Fruit fly (Drosophila melanogaster): ENCODE data around the gene defl.

dm6 chr3L:9714537-9715144 lies 8.6 kb upstream of the defl start:
- TF ChIP-seq CG32121 (GFP tag; IDR thresholded peaks at IDR 0.05) (no peak), CG4496 (GFP tag; IDR thresholded peaks at IDR 0.05) (0 out of 3 replicates have a peak, but pooled peaks have one; percentile 23), D1 (tag; optimal IDR thresholded peaks at IDR 0.05) (no peak), CG15710 (tag; optimal IDR thresholded peaks at IDR 0.05) (no peak), CG14655 (GFP tag; optimal IDR thresholded peaks at IDR 0.05) (no peak)
